Fruit fly (Drosophila melanogaster) S2 (cell line): ENCODE results near the gene Rox8.

Experiments
- CG8478 ChIP-seq: fragments of >200 bp; optimal IDR thresholded peaks from 2 replicates; lab custom pipeline; 2018
- CTCF ChIP-seq, 2 experiments: fragments of >200 bp; optimal IDR thresholded peaks; 2 replicates each; lab custom pipeline; 2018

- TF ChIP-seq CG8478 (no peak), CTCF (optimal IDR thresholded peaks at IDR 0.05; lab: Kevin White, UChicago) (no peak)
Observed at dm6 chr3R:24093430-24093829, 45.4 kb upstream of the Rox8 start.
